Fruit fly (Drosophila melanogaster) Kc167 (cell line): ENCODE results near the gene CG43339.

ENCODE experiments used
- Myc ChIP-seq: fragments of >200 bp; optimal IDR thresholded peaks from 2 replicates; lab custom pipeline; 2017; ENCODE audit warnings: missing external identifiers
- Sin3A ChIP-seq: fragments of >200 bp; optimal IDR thresholded peaks from 2 replicates; lab custom pipeline; 2018; ENCODE audit warnings: missing external identifiers
- psq ChIP-seq: fragments of >200 bp; optimal IDR thresholded peaks from 2 replicates; lab custom pipeline; 2017; ENCODE audit warnings: missing external identifiers

DNA sequence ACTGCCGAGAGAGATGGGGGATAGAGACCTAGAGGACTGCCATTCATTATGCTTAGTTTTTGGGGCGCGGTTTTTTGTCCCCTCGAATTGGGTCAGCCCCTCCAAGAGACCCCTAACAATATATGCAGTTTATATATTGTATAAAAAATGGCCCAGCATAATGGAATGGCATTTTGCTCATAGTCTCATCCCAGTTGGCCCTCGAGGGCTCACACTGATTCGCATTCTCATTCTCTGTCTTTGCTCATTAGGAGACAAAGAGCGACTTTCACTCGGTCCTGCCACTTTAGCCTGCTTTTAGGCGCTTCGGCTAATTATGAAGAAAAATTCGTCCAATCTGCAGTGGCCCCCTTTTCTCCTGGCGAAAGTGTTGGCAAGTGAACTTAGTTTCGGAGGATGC lies 49.6 kb downstream of the CG43339 start:
- no peak for TF ChIP-seq Sin3A
- no peak for TF ChIP-seq psq (lab: Kevin White, UChicago)
- no peak for TF ChIP-seq Myc (lab: Kevin White, UChicago)
